Fruit fly (Drosophila melanogaster) whole organism, embryonic: Measurements from ENCODE around the gene CG32248.

Experiments used
- Awh ChIP-seq: fragments of 200-800 bp; sonication (Bioruptor generic); IDR thresholded peaks from 2 replicates; pipeline ENCODE4, ENCODE4 v1.3.6; 2022; ENCODE audit warnings: missing biosample characterization, missing genetic modification characterization
- Blimp-1 ChIP-seq: fragments of 200-800 bp; sonication (Bioruptor generic); optimal IDR thresholded peaks from 3 replicates; lab custom pipeline; 2018; ENCODE audit warnings: missing biosample characterization, missing genetic modification characterization, mild to moderate bottlenecking, moderate library complexity, missing genetic modification reagents
- CG11398 ChIP-seq: fragments of 200-800 bp; sonication (Bioruptor generic); optimal IDR thresholded peaks from 2 replicates; lab custom pipeline; 2016; ENCODE audit warnings: missing biosample characterization, missing genetic modification characterization
- CG12744 ChIP-seq: fragments of 200-800 bp; sonication (Bioruptor generic); optimal IDR thresholded peaks from 2 replicates; lab custom pipeline; 2016; ENCODE audit warnings: missing biosample characterization, missing genetic modification characterization
- CG15073 ChIP-seq: fragments of 200-800 bp; sonication (Bioruptor generic); optimal IDR thresholded peaks from 2 replicates; lab custom pipeline; 2016; ENCODE audit warnings: missing biosample characterization, missing genetic modification characterization
- CG15269 ChIP-seq: fragments of 200-800 bp; sonication (Bioruptor generic); optimal IDR thresholded peaks from 2 replicates; lab custom pipeline; 2018; ENCODE audit warnings: missing biosample characterization, mild to moderate bottlenecking, missing genetic modification characterization, moderate library complexity
- CG17568 ChIP-seq: fragments of 200-800 bp; sonication (Bioruptor generic); optimal IDR thresholded peaks from 2 replicates; lab custom pipeline; 2018; ENCODE audit warnings: missing biosample characterization, mild to moderate bottlenecking, missing genetic modification characterization, moderate library complexity
- CG17802 ChIP-seq: fragments of 200-800 bp; sonication (Bioruptor generic); optimal IDR thresholded peaks from 2 replicates; lab custom pipeline; 2018; ENCODE audit warnings: missing biosample characterization, mild to moderate bottlenecking, missing genetic modification characterization, moderate library complexity
- CG18262 ChIP-seq: fragments of 200-800 bp; optimal IDR thresholded peaks from 3 replicates; lab custom pipeline; 2019; ENCODE audit warnings: missing biosample characterization, mild to moderate bottlenecking, missing genetic modification characterization, moderate library complexity
- CG3163 ChIP-seq: fragments of 200-800 bp; sonication (Bioruptor generic); optimal IDR thresholded peaks from 3 replicates; lab custom pipeline; 2016; ENCODE audit warnings: missing biosample characterization, missing genetic modification characterization
- CG5245 ChIP-seq: fragments of 200-800 bp; sonication (Bioruptor generic); optimal IDR thresholded peaks from 3 replicates; lab custom pipeline; 2016; ENCODE audit warnings: missing biosample characterization, missing genetic modification characterization
- CG8388 ChIP-seq: fragments of 200-800 bp; sonication (Bioruptor generic); optimal IDR thresholded peaks from 2 replicates; lab custom pipeline; 2019; ENCODE audit warnings: missing biosample characterization, mild to moderate bottlenecking, missing genetic modification characterization, moderate library complexity
- CG8478 ChIP-seq: fragments of >200 bp; optimal IDR thresholded peaks from 2 replicates; lab custom pipeline; 2018
- CG9215 ChIP-seq: fragments of 200-800 bp; sonication (Bioruptor generic); IDR thresholded peaks from 2 replicates; pipeline ENCODE4 v1.3.6; 2022; ENCODE audit warnings: missing biosample characterization, missing genetic modification characterization
- CrebB ChIP-seq: fragments of 200-800 bp; sonication (Bioruptor generic); optimal IDR thresholded peaks from 3 replicates; lab custom pipeline; 2018; ENCODE audit warnings: missing biosample characterization, mild to moderate bottlenecking, missing genetic modification characterization
- Dfd ChIP-seq, 2 experiments: fragments of >200 bp; optimal IDR thresholded peaks; 2 replicates each; lab custom pipeline; 2017; ENCODE audit warnings: missing biosample characterization in 2 of 2, missing genetic modification characterization in 2 of 2
- Drgx ChIP-seq: fragments of 200-800 bp; sonication (Bioruptor generic); IDR thresholded peaks from 2 replicates; pipeline ENCODE4 v1.3.6; 2022; ENCODE audit warnings: missing biosample characterization, missing genetic modification characterization
- Eip74EF ChIP-seq, 2 experiments: fragments of 200-800 bp in 1 of 2; fragments of >200 bp in 1 of 2; sonication (Bioruptor generic) in 1 of 2; optimal IDR thresholded peaks; 2 replicates each; lab custom pipeline; 2017 to 2019; ENCODE audit warnings: missing biosample characterization in 2 of 2, missing genetic modification characterization in 2 of 2, mild to moderate bottlenecking in 1 of 2, moderate library complexity in 1 of 2
- Lim3 ChIP-seq: fragments of 200-800 bp; sonication (Bioruptor generic); IDR thresholded peaks from 2 replicates; pipeline ENCODE4 v1.3.6; 2022; ENCODE audit warnings: missing biosample characterization, missing genetic modification characterization
- NC2α ChIP-seq: fragments of 200-800 bp; sonication (Bioruptor generic); optimal IDR thresholded peaks from 2 replicates; lab custom pipeline; 2016; ENCODE audit warnings: missing biosample characterization, missing genetic modification characterization
- abd-A ChIP-seq: fragments of 200-800 bp; sonication (Bioruptor generic); optimal IDR thresholded peaks from 3 replicates; lab custom pipeline; 2019; ENCODE audit warnings: missing biosample characterization, mild to moderate bottlenecking, missing genetic modification characterization, moderate library complexity
- ato ChIP-seq: fragments of 200-800 bp; sonication (Bioruptor generic); IDR thresholded peaks from 2 replicates; pipeline ENCODE4 v1.3.6; 2022; ENCODE audit warnings: missing biosample characterization, missing genetic modification characterization; ENCODE audit not compliant: partially characterized antibody
- bsh ChIP-seq, 2 experiments: fragments of 200-800 bp; sonication (Bioruptor generic); optimal IDR thresholded peaks; 2 replicates each; lab custom pipeline; 2017 to 2018; ENCODE audit warnings: mild to moderate bottlenecking in 2 of 2, missing biosample characterization in 2 of 2, missing genetic modification characterization in 2 of 2, moderate library complexity in 1 of 2
- ci ChIP-seq: fragments of 200-800 bp; sonication (Bioruptor generic); IDR thresholded peaks from 3 replicates; pipeline ENCODE4 v1.3.6; 2022; ENCODE audit warnings: missing biosample characterization, missing genetic modification characterization
- crol ChIP-seq: fragments of 200-800 bp; sonication (Bioruptor generic); IDR thresholded peaks from 2 replicates; pipeline ENCODE4 v1.3.6; 2022; ENCODE audit warnings: missing biosample characterization, missing genetic modification characterization
- fd102C ChIP-seq: fragments of 200-800 bp; sonication (Bioruptor generic); optimal IDR thresholded peaks from 2 replicates; lab custom pipeline; 2018; ENCODE audit warnings: missing biosample characterization, mild to moderate bottlenecking, missing genetic modification characterization, moderate library complexity
- gcm2 ChIP-seq: fragments of 200-800 bp; sonication (Bioruptor generic); optimal IDR thresholded peaks from 2 replicates; lab custom pipeline; 2016; ENCODE audit warnings: missing biosample characterization, missing genetic modification characterization
- insv ChIP-seq, 2 experiments: fragments of 200-800 bp; sonication (Bioruptor generic); optimal IDR thresholded peaks; 3 replicates each; lab custom pipeline; 2016 to 2018; ENCODE audit warnings: missing biosample characterization in 2 of 2, missing genetic modification characterization in 2 of 2
- lbe ChIP-seq: fragments of 200-800 bp; sonication (Bioruptor generic); optimal IDR thresholded peaks from 2 replicates; lab custom pipeline; 2016; ENCODE audit warnings: missing biosample characterization, mild to moderate bottlenecking, missing genetic modification characterization
- nom ChIP-seq: fragments of 200-800 bp; sonication (Bioruptor generic); optimal IDR thresholded peaks from 2 replicates; lab custom pipeline; 2017; ENCODE audit warnings: missing biosample characterization, missing genetic modification characterization, mild to moderate bottlenecking, moderate library complexity, missing genetic modification reagents
- pan ChIP-seq, 4 experiments: fragments of >200 bp in 3 of 4; fragments of 200-800 bp in 1 of 4; sonication (Bioruptor generic) in 1 of 4; optimal IDR thresholded peaks in 3 of 4; IDR thresholded peaks in 1 of 4; 2 replicates each; pipeline versions ENCODE4 v1.3.6 to Lab custom; 2017 to 2022; ENCODE audit warnings: missing biosample characterization in 2 of 4, missing genetic modification characterization in 2 of 4, mixed read lengths in 1 of 4
- slou ChIP-seq: fragments of 200-800 bp; sonication (Bioruptor generic); optimal IDR thresholded peaks from 3 replicates; lab custom pipeline; 2016; ENCODE audit warnings: missing biosample characterization, missing genetic modification characterization
- sr ChIP-seq: fragments of 200-800 bp; sonication (Bioruptor generic); IDR thresholded peaks from 3 replicates; pipeline ENCODE4 v1.3.6; 2022; ENCODE audit warnings: missing biosample characterization, missing genetic modification characterization
- stwl ChIP-seq: fragments of 200-800 bp; sonication (Bioruptor generic); optimal IDR thresholded peaks from 3 replicates; lab custom pipeline; 2018; ENCODE audit warnings: missing biosample characterization, mild to moderate bottlenecking, missing genetic modification characterization, moderate library complexity
- tup ChIP-seq: fragments of 200-800 bp; sonication (Bioruptor generic); optimal IDR thresholded peaks from 2 replicates; lab custom pipeline; 2016; ENCODE audit warnings: missing biosample characterization, mild to moderate bottlenecking, missing genetic modification characterization, moderate library complexity

The CG32248 gene

dm6 chr3L:4494603-4495002 is 23.1 kb downstream of the CG32248 start:
- TF ChIP-seq nom (GFP tag; lab: Kevin White, UChicago) (peak; percentile 79), CG15073 (GFP tag; lab: Kevin White, UChicago) (no peak), CG5245 (no peak), NC2α (GFP tag; lab: Kevin White, UChicago) (no peak), CG12744 (GFP tag; lab: Kevin White, UChicago) (no peak), ato (no peak), bsh (GFP tag; optimal IDR thresholded peaks at IDR 0.05; lab: Kevin White, UChicago) (peak in 1 of 2 experiments; percentile 49), abd-A (no peak), lbe (peak; percentile 62)

- TF ChIP-seq CG11398: no peak
- TF ChIP-seq tup: no peak
- TF ChIP-seq CG15269 (tag; lab: Kevin White, UChicago): no peak
Measured at dm6 chr3L:4497677-4498076, 26.1 kb downstream of the CG32248 start, which contains the start of gene CG13721. CG13721 (minus strand) TSS chr3L:4497777.

- TF ChIP-seq CG3163 (GFP tag; lab: Kevin White, UChicago) (no peak), Blimp-1 (GFP tag; lab: Kevin White, UChicago) (peak; percentile 67), CG17568 (GFP tag; lab: Kevin White, UChicago) (no peak), slou (GFP tag; lab: Kevin White, UChicago) (no peak), crol (GFP tag; lab: Robert Waterston, UW) (no peak), Lim3 (GFP tag; lab: Robert Waterston, UW) (no peak), CG8478 (lab: Kevin White, UChicago) (no peak)
Measured at dm6 chr3L:4500400-4500799, 28.9 kb downstream of the CG32248 start, which contains the start of gene CG13720. CG13720 (minus strand) TSS chr3L:4500500.

- TF ChIP-seq stwl (tag; lab: Kevin White, UChicago): peak; percentile 39
- no peak for TF ChIP-seq Awh (GFP tag; lab: Robert Waterston, UW)
- peak; percentile 91 for TF ChIP-seq CG8388 (GFP tag; lab: Kevin White, UChicago)
- no peak for TF ChIP-seq insv (GFP tag; optimal IDR thresholded peaks at IDR 0.05; lab: Kevin White, UChicago)
Measured at dm6 chr3L:4501406-4501805, 29.9 kb downstream of the CG32248 start.

- TF ChIP-seq CG17802 (no peak), CrebB (tag; lab: Kevin White, UChicago) (no peak), pan (optimal IDR thresholded peaks at IDR 0.05; lab: Kevin White, UChicago) (no peak), pan (GFP tag; optimal IDR thresholded peaks at IDR 0.05 in 1 of 2, IDR thresholded peaks at IDR 0.05 in 1 of 2) (no peak), Blimp-1 (GFP tag; lab: Kevin White, UChicago) (peak; percentile 43), fd102C (GFP tag; lab: Kevin White, UChicago) (no peak), CG18262 (tag; lab: Kevin White, UChicago) (no peak)
- TF ChIP-seq, all 482 proteins: peak for 1
Measured at dm6 chr3L:4507846-4508245, 36.3 kb downstream of the CG32248 start.

- TF ChIP-seq Drgx (GFP tag; lab: Robert Waterston, UW) (0 out of 2 replicates have a peak, but pooled peaks have one; percentile 13), ci (GFP tag; lab: Robert Waterston, UW) (no peak), Dfd (GFP tag; optimal IDR thresholded peaks at IDR 0.05; lab: Kevin White, UChicago) (peak in 1 of 2 experiments; percentile 50), Awh (GFP tag; lab: Robert Waterston, UW) (peak; percentile 15; the same call in 1 of the 2 replicates), CG9215 (no peak), gcm2 (GFP tag; lab: Kevin White, UChicago) (no peak), Eip74EF (GFP tag; optimal IDR thresholded peaks at IDR 0.05; lab: Kevin White, UChicago) (no peak), sr (0 out of 3 replicates have a peak, but pooled peaks have one; percentile 25)
Measured at dm6 chr3L:4508307-4508706, 36.8 kb downstream of the CG32248 start, which contains the start of gene NT1. NT1 (minus strand) TSS chr3L:4508433.
